Fruit fly (Drosophila melanogaster): ENCODE measurements around the gene CG4502.

CG4502 gene

dm6 chr2L:7189674-7190073 lies 14.4 kb downstream of the CG4502 start, which contains the start of gene CG4496:
TSS of gene CG4496 (minus strand) at chr2L:7190010.
- TF ChIP-seq CG15710 (tag; optimal IDR thresholded peaks at IDR 0.05) (peak; percentile 54), rn (GFP tag; IDR thresholded peaks at IDR 0.05) (no peak), fd96Ca (GFP tag; IDR thresholded peaks at IDR 0.05) (peak; percentile 56; the same call in 2 of the 3 replicates), CG10348 (GFP tag; IDR thresholded peaks at IDR 0.05) (no peak), CG34367 (tag; optimal IDR thresholded peaks at IDR 0.05) (peak; percentile 46), CG32121 (GFP tag; IDR thresholded peaks at IDR 0.05) (peak; percentile 40), CG13204 (GFP tag; optimal IDR thresholded peaks at IDR 0.05) (peak; percentile 70), D1 (tag; optimal IDR thresholded peaks at IDR 0.05) (no peak), gl (tag; optimal IDR thresholded peaks at IDR 0.05) (no peak), Pif1B (GFP tag; optimal IDR thresholded peaks at IDR 0.05) (no peak), Pif1A (GFP tag; optimal IDR thresholded peaks at IDR 0.05) (peak; percentile 44), CG12605 (GFP tag; IDR thresholded peaks at IDR 0.05) (no peak), CG8159 (tag; optimal IDR thresholded peaks at IDR 0.05) (no peak), CG9948 (tag; optimal IDR thresholded peaks at IDR 0.05) (peak; percentile 0), CG8301 (tag; optimal IDR thresholded peaks at IDR 0.05) (no peak), Snoo (tag; optimal IDR thresholded peaks at IDR 0.05) (peak; percentile 13), CG17806 (tag; optimal IDR thresholded peaks at IDR 0.05) (no peak), CG4496 (GFP tag; IDR thresholded peaks at IDR 0.05) (peak; percentile 100), EcR (GFP tag; optimal IDR thresholded peaks at IDR 0.05) (peak; percentile 98), Ets98B (GFP tag; IDR thresholded peaks at IDR 0.05) (peak; percentile 33; the same call in 1 of the 2 replicates), CG14655 (GFP tag; optimal IDR thresholded peaks at IDR 0.05) (peak; percentile 33)

- TF ChIP-seq CG14655 (GFP tag; optimal IDR thresholded peaks at IDR 0.05) (peak; percentile 100), CG17806 (tag; optimal IDR thresholded peaks at IDR 0.05) (peak; percentile 99), CG15710 (tag; optimal IDR thresholded peaks at IDR 0.05) (peak; percentile 100), D1 (tag; optimal IDR thresholded peaks at IDR 0.05) (peak; percentile 99), CG34367 (tag; optimal IDR thresholded peaks at IDR 0.05) (peak; percentile 99), CG13204 (GFP tag; optimal IDR thresholded peaks at IDR 0.05) (peak; percentile 97), CG32121 (GFP tag; IDR thresholded peaks at IDR 0.05) (peak; percentile 100), CG8159 (tag; optimal IDR thresholded peaks at IDR 0.05) (peak; percentile 100), gl (tag; optimal IDR thresholded peaks at IDR 0.05) (peak; percentile 97), Pif1A (GFP tag; optimal IDR thresholded peaks at IDR 0.05) (peak; percentile 100), CG10348 (GFP tag; IDR thresholded peaks at IDR 0.05) (peak; percentile 100), CG4496 (GFP tag; IDR thresholded peaks at IDR 0.05) (peak; percentile 100), rn (GFP tag; IDR thresholded peaks at IDR 0.05) (peak; percentile 100), CG9948 (tag; optimal IDR thresholded peaks at IDR 0.05) (peak; percentile 100), fd96Ca (GFP tag; IDR thresholded peaks at IDR 0.05) (peak; percentile 100), CG12605 (GFP tag; IDR thresholded peaks at IDR 0.05) (peak; percentile 99), Snoo (tag; optimal IDR thresholded peaks at IDR 0.05) (peak; percentile 100), Ets98B (GFP tag; IDR thresholded peaks at IDR 0.05) (peak; percentile 99), Pif1B (GFP tag; optimal IDR thresholded peaks at IDR 0.05) (peak; percentile 100), CG8301 (tag; optimal IDR thresholded peaks at IDR 0.05) (peak; percentile 100), EcR (GFP tag; optimal IDR thresholded peaks at IDR 0.05) (peak; percentile 63)
Observed at dm6 chr2L:7188530-7188996, 15.5 kb downstream of the CG4502 start.

dm6 chr2L:7187920-7188529 lies 16.0 kb downstream of the CG4502 start:
- TF ChIP-seq CG15710 (tag; optimal IDR thresholded peaks at IDR 0.05) (no peak), CG13204 (GFP tag; optimal IDR thresholded peaks at IDR 0.05) (no peak), CG10348 (GFP tag; IDR thresholded peaks at IDR 0.05) (no peak), rn (GFP tag; IDR thresholded peaks at IDR 0.05) (no peak), CG17806 (tag; optimal IDR thresholded peaks at IDR 0.05) (no peak), CG4496 (GFP tag; IDR thresholded peaks at IDR 0.05) (peak; percentile 100), CG8159 (tag; optimal IDR thresholded peaks at IDR 0.05) (no peak), CG9948 (tag; optimal IDR thresholded peaks at IDR 0.05) (no peak), CG32121 (GFP tag; IDR thresholded peaks at IDR 0.05) (no peak), gl (tag; optimal IDR thresholded peaks at IDR 0.05) (no peak), CG12605 (GFP tag; IDR thresholded peaks at IDR 0.05) (no peak), Pif1A (GFP tag; optimal IDR thresholded peaks at IDR 0.05) (no peak), Snoo (tag; optimal IDR thresholded peaks at IDR 0.05) (no peak), EcR (GFP tag; optimal IDR thresholded peaks at IDR 0.05) (no peak), Ets98B (GFP tag; IDR thresholded peaks at IDR 0.05) (peak; percentile 3; the same call in 1 of the 2 replicates), CG14655 (GFP tag; optimal IDR thresholded peaks at IDR 0.05) (no peak), D1 (tag; optimal IDR thresholded peaks at IDR 0.05) (no peak)

DNA sequence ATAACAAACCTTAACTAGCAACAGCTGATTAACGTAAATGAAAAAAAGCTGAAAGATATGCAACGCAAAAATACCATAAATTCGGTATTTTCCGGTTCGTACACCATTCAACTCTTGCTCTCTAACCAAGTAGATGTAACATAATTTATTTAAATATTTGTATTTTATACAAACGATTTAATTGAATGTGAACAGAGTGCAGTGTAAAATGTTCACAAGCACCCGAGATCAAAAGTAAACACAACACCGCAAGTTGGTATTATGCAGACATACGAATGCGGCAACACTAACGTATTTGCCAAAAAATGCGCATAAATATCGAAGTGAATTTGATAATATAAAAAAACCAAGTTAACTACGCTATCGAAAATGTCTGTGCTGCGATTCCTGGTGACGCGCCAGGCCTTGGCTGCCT lies 22.1 kb downstream of the CG4502 start, which contains the start of gene MICU1:
MICU1 (plus strand) TSS at position 257 of the 415 bp plus-strand sequence.
- TF ChIP-seq rn (GFP tag; IDR thresholded peaks at IDR 0.05) (no peak), fd96Ca (GFP tag; IDR thresholded peaks at IDR 0.05) (0 out of 3 replicates have a peak, but pooled peaks have one; percentile 15), CG17806 (tag; optimal IDR thresholded peaks at IDR 0.05) (no peak), CG34367 (tag; optimal IDR thresholded peaks at IDR 0.05) (no peak), EcR (GFP tag; optimal IDR thresholded peaks at IDR 0.05) (no peak), gl (tag; optimal IDR thresholded peaks at IDR 0.05) (no peak), Ets98B (GFP tag; IDR thresholded peaks at IDR 0.05) (no peak), CG8159 (tag; optimal IDR thresholded peaks at IDR 0.05) (no peak), Pif1B (GFP tag; optimal IDR thresholded peaks at IDR 0.05) (no peak), CG14655 (GFP tag; optimal IDR thresholded peaks at IDR 0.05) (no peak), CG32121 (GFP tag; IDR thresholded peaks at IDR 0.05) (no peak), CG10348 (GFP tag; IDR thresholded peaks at IDR 0.05) (no peak), CG15710 (tag; optimal IDR thresholded peaks at IDR 0.05) (peak; percentile 19)

dm6 chr2L:7179276-7179675 lies 24.8 kb downstream of the CG4502 start:
- TF ChIP-seq CG9948 (tag; optimal IDR thresholded peaks at IDR 0.05) = no peak
- TF ChIP-seq Pif1B (GFP tag; optimal IDR thresholded peaks at IDR 0.05) = no peak
- TF ChIP-seq CG4496 (GFP tag; IDR thresholded peaks at IDR 0.05) = peak; percentile 58; the same call in 1 of the 3 replicates
- TF ChIP-seq Snoo (tag; optimal IDR thresholded peaks at IDR 0.05) = no peak
- TF ChIP-seq CG8159 (tag; optimal IDR thresholded peaks at IDR 0.05) = no peak
- no peak for TF ChIP-seq CG34367 (tag; optimal IDR thresholded peaks at IDR 0.05)
- TF ChIP-seq CG8301 (tag; optimal IDR thresholded peaks at IDR 0.05) = no peak
- no peak for TF ChIP-seq fd96Ca (GFP tag; IDR thresholded peaks at IDR 0.05)
